Worm (Caenorhabditis elegans) whole organism, L4/young adult: ENCODE measurements around the gene F41B4.2.

Experiments used
- W03F9.2 ChIP-seq: fragments of 150-350 bp; optimal IDR thresholded peaks from 2 replicates; lab custom pipeline; 2014; ENCODE audit warnings: missing biosample characterization, missing genetic modification characterization
- dao-5 ChIP-seq: sonication (generic microtip); optimal IDR thresholded peaks from 2 replicates; lab custom pipeline; 2016; ENCODE audit warnings: missing genotype, missing genetic modification characterization, moderate library complexity, missing compliant biosample characterization
- him-1 ChIP-seq: sonication (generic microtip); optimal IDR thresholded peaks from 2 replicates; lab custom pipeline; 2016; ENCODE audit warnings: missing genotype, missing genetic modification reagents, missing genetic modification characterization, missing compliant biosample characterization

ce11 chrX:6848596-6848995, 13.5 kb upstream of the F41B4.2 start:
- TF ChIP-seq him-1 (tag; lab: Kevin White, UChicago) (no peak), W03F9.2 (no peak), dao-5 (tag; lab: Kevin White, UChicago) (no peak)
